Fruit fly (Drosophila melanogaster) whole organism: ENCODE results near the gene CG9288.

Source experiments
- CG8478 ChIP-seq: fragments of >200 bp; optimal IDR thresholded peaks from 2 replicates; lab custom pipeline; 2018; ENCODE audit warnings: inconsistent platforms
- Dll ChIP-seq: fragments of >200 bp; optimal IDR thresholded peaks from 2 replicates; lab custom pipeline; 2017
- EcR ChIP-seq, 2 experiments: fragments of >200 bp; optimal IDR thresholded peaks; 2 replicates each; lab custom pipeline; 2017; ENCODE audit warnings: missing biosample characterization in 2 of 2, missing genetic modification characterization in 2 of 2, missing genetic modification reagents in 2 of 2
- pan ChIP-seq: fragments of >200 bp; optimal IDR thresholded peaks from 2 replicates; lab custom pipeline; 2017
- psq ChIP-seq: fragments of >200 bp; optimal IDR thresholded peaks from 2 replicates; lab custom pipeline; 2017
- usp ChIP-seq: fragments of >200 bp; optimal IDR thresholded peaks from 2 replicates; lab custom pipeline; 2017; ENCODE audit warnings: missing biosample characterization, missing genetic modification characterization, mixed read lengths

The CG9288 gene

DNA sequence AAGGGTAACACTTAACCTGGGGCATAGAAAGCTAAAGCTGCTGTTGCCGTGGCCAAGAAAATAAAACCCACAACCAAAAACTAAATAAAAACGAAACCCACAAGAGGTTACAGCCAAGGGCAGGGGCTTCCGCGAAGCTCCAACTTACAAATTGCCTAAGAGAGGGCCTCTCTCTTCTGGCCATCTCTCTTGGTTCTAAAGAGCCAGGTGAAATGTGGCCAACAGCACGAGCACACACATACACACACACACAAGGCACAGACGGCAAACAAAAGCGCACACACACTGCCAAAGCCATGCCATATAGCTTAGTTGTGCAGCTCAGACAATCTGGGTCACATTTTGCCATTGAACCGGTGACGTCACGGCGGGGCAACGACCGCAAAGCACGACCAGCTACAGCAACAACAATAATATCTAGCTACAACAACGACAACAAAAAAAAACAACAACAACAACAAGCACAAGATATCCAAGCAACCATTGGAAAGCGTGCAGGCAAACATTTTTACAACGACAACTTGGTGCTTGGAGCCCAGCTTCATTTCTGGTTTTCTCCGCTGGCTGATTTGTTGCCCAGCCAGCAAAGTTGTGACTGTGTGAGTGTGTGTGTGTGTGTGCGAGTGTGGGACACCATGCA, 17.3 kb downstream of the CG9288 start:
- TF ChIP-seq EcR (GFP tag; optimal IDR thresholded peaks at IDR 0.05; lab: Kevin White, UChicago) (peak; percentile 89 to 99), Dll (peak; percentile 36), usp (GFP tag; lab: Kevin White, UChicago) (no peak)

dm6 chr3R:13797269-13797677, 17.8 kb downstream of the CG9288 start:
- no peak for TF ChIP-seq Dll
- TF ChIP-seq EcR (GFP tag; optimal IDR thresholded peaks at IDR 0.05; lab: Kevin White, UChicago) = no peak
- TF ChIP-seq usp (GFP tag; lab: Kevin White, UChicago) = no peak
- TF ChIP-seq CG8478 = no peak

dm6 chr3R:13797823-13798446, 18.5 kb downstream of the CG9288 start:
- TF ChIP-seq usp (GFP tag; lab: Kevin White, UChicago) = no peak
- TF ChIP-seq pan (lab: Kevin White, UChicago) = no peak
- no peak for TF ChIP-seq CG8478
- TF ChIP-seq Dll = no peak
- TF ChIP-seq EcR (GFP tag; optimal IDR thresholded peaks at IDR 0.05; lab: Kevin White, UChicago) = no peak
- TF ChIP-seq psq (lab: Kevin White, UChicago) = no peak

DNA sequence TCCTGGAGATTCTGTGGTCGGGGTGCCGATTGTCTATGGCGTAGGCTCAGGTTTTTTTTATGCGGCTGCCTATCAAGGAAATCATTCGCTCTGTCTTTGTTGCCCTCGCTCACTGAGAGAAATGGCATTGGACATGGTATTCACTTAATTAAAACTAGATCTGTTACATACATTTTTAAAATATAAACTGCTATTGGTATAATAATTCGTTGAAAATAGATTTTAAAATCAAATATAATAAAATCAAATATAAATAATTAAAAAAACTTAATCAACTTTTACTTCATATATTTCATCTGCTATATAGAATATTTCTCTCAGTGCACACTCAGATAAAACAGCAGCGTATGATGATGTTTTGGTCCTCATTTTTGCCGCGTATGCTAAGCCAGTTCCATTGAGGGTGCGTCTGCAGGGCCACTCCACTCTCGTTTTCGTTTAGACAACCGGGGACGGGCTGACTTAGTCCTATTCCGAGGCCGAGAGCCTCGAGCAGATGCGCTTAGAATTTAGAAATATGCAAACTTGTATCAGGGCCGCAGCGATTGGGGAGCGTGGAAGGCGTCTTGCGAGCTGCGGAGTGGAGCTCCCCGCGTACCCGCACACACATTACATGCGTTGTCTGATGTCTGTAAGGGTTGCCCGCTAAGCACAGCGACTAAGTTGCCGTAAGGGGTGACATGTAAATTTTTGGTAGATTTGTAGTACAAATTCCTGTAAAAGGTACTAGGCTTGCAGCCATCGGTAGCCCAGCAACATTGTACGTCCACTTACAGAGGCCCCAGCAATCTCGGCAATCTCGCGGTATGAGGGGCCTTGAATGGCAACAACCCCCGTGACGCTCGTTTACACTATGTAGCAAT, 20.4 kb downstream of the CG9288 start:
- TF ChIP-seq usp (GFP tag; lab: Kevin White, UChicago) (no peak), EcR (GFP tag; optimal IDR thresholded peaks at IDR 0.05; lab: Kevin White, UChicago) (no peak), CG8478 (no peak), psq (lab: Kevin White, UChicago) (no peak), Dll (no peak), pan (lab: Kevin White, UChicago) (no peak)

dm6 chr3R:13800430-13800848, 21.0 kb downstream of the CG9288 start:
- TF ChIP-seq Dll = no peak
- no peak for TF ChIP-seq pan (lab: Kevin White, UChicago)
- no peak for TF ChIP-seq usp (GFP tag; lab: Kevin White, UChicago)

DNA sequence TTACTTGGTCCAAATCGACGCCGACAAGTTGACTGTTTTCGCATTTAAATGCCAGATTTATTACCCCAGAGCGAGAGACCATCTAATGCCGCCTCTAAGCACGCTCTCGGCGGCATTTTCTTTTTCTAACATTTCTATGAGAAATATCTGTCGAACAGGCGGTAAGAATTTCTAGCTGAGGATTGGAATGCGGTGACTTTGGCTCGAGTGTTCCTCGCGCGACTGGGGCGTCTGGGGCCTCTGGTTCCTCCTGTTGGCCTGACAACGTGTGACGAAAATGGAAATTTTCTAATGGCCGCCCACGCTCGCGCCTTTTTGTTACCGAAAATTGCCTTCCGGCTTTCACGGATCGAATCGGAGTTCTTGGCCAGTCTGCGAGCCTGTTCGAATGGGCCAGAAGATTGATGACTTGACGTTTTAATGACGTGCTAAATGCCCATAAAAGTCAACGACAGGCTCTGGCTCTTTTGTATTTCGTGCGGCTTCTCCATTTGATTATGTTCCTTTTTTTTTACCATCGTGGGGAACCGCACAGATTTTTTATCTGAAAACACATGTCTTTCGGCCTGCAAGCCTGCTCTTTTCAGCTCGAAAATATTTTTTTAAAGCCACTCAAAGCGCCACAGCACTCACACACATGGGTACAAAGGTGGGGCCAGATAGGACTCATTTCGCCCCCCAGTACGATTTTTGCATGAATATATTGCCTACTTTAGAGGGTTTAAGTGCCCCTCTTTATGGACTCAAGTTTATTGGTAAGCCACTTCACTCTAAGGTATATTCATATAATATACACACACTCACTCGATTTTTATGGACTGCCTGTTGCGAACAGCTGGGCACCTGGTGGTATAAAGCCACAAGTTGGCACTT, 22.0 kb downstream of the CG9288 start:
- TF ChIP-seq EcR (GFP tag; optimal IDR thresholded peaks at IDR 0.05; lab: Kevin White, UChicago) = no peak
- TF ChIP-seq Dll = peak; percentile 10

DNA sequence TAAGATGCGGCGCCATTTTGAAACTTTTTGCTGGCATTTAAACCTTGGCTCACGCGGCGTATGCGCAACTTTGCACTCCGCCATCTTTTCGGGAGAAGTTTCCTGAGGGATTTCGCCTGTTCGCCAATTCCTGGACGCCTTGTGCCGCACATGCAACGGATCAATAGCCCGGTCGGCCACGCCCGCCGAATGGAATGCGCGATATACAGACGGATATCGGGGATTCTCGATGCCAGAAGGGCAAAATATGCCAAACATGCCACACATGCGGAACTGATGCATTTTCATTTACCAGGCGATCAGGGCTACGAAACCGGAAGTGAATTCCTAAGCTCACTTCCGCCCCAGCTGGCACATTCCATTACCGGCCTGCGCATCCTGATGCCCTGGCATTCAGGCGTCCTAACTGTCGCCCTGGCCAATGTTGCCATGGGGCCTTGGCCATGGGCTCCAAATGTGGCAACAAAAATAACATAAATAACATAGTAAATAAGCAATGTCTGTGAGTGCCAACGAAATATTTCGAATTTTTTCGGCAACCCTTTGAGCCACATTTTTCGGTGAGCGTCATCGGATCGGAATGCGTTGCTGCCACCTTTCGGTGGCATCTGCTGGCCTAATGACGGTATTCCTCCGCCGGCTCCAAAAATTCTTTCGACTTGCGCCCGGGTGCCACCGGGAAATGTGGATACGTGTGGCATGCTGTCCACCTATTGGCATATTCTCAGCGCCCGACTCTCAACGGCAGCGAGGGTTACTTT, 22.8 kb downstream of the CG9288 start:
- TF ChIP-seq CG8478 (no peak), psq (lab: Kevin White, UChicago) (no peak), usp (GFP tag; lab: Kevin White, UChicago) (no peak), pan (lab: Kevin White, UChicago) (no peak), Dll (no peak), EcR (GFP tag; optimal IDR thresholded peaks at IDR 0.05; lab: Kevin White, UChicago) (no peak)

DNA sequence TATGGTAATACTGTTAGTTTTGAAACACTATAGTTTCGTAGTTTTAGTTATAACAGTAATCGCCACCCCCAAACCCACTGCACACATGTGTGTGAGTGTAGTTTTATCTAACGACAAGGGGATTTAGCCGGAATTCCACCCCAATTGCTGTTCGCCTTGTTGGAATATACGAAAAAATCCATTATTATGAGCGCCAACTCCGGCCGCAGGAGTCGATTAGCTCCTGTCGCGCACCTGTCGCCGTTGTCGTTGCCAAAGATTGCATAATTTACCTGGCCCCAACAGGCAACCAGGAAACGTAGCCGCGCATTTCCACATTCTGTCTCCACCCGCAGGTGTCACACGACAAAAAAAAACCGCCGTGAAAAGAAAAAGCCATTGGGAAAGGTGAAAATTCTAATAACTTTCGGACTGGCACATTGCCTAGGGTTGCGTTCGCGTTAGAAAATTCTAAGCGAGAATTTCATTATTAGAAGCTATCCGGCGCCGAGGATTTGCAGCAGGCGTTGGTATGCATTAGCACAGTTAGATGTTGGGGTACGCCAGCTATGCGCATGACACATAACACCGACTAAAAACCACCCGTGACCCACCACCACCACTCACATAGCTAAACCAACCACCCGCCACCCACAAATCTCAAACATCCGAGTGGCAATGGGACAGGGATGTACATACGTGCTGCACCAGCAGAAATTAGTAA, 23.9 kb downstream of the CG9288 start:
- TF ChIP-seq EcR (GFP tag; optimal IDR thresholded peaks at IDR 0.05; lab: Kevin White, UChicago) (no peak), psq (lab: Kevin White, UChicago) (no peak), usp (GFP tag; lab: Kevin White, UChicago) (no peak), pan (lab: Kevin White, UChicago) (no peak), CG8478 (no peak), Dll (no peak)

DNA sequence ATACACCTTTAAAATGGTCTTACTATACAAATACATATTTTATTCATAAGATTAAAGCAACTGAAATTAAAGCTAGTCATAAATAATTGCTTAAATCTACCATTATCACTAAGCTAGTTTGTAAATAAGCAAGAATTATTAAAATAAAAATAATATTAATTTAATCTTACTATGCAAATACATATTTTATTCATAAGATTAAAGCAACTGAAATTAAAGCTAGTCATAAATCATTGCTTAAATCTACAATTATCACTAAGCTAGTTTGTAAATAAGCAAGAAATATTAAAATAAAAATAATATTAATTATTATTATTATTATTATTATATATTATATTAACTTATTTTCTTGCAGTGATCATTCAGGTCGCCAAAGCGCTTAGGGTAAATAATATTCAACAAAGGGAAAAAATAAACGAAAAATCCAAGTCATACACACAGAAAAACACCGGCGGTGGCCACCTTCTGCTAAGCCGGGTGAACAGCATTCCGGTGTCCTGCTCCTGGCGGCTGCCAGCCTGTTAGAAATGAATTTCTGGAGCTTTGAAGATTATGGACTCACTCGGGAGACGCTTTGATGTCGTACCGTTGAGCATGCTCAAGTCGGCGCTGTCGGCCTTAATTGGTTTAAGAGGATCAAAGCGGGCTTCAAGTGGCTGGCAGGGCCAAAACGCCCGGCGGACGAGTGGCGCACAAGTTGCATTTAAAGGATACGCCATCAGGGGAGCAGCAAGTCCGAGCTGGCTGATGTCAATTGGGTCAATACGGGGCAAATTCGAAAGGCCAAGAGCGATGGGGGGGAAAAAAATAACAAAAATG, 24.7 kb downstream of the CG9288 start:
- TF ChIP-seq usp (GFP tag; lab: Kevin White, UChicago) (no peak), Dll (no peak), psq (lab: Kevin White, UChicago) (no peak), pan (lab: Kevin White, UChicago) (no peak), EcR (GFP tag; optimal IDR thresholded peaks at IDR 0.05; lab: Kevin White, UChicago) (no peak), CG8478 (no peak)
